Worm (Caenorhabditis elegans): ENCODE results near the gene egg-2.

egg-2 gene

DNA sequence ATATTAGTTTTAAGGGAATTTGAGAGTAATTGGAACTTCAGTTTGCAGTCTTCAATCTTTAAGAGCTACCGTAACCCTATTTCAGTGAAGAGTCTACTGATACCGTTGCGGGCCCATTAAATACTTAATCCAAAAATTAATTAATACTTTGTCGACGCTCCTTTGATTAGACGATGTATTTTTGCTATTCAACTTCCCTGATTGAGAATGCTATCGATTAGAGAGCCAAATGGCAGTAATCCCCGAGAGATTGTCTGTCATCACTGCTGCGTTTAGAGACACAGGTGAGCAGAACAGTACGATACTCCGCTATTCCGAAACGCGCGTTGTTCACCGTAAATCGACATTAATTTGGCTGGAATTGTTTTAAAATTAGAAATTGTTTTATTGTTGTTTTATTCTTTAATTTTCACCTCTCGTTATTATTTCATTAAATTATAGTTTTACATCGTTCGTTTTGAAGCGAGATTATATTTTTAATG lies 39.2 kb downstream of the egg-2 start, which contains the start of gene rfl-1 (continued):
- no peak for TF ChIP-seq ets-5 (GFP tag; IDR thresholded peaks at IDR 0.05)
- no peak for TF ChIP-seq egl-13 (tag; optimal IDR thresholded peaks at IDR 0.05)
- TF ChIP-seq sptf-1 (tag; optimal IDR thresholded peaks at IDR 0.05) = no peak
- TF ChIP-seq elt-3 (tag; optimal IDR thresholded peaks at IDR 0.05) = no peak
- TF ChIP-seq nhr-12 (tag; optimal IDR thresholded peaks at IDR 0.05) = no peak
- TF ChIP-seq dpl-1 (GFP tag; optimal IDR thresholded peaks at IDR 0.05) = peak; percentile 58 to 73 (median 70)
- TF ChIP-seq nhr-85 (tag) = peak; percentile 41
- no peak for TF ChIP-seq egl-27 (tag; optimal IDR thresholded peaks at IDR 0.05)
- no peak for TF ChIP-seq mef-2 (tag; optimal IDR thresholded peaks at IDR 0.05)
- TF ChIP-seq ceh-63 (GFP tag; optimal IDR thresholded peaks at IDR 0.05) = no peak
- TF ChIP-seq blmp-1 (tag; optimal IDR thresholded peaks at IDR 0.05) = peak; percentile 48
- TF ChIP-seq nhr-19 (GFP tag; conservative IDR thresholded peaks at IDR 0.05) = peak; percentile 47
- TF ChIP-seq jun-1 (tag; optimal IDR thresholded peaks at IDR 0.05) = peak; percentile 19
- peak; percentile 75 for TF ChIP-seq lin-15B (tag; optimal IDR thresholded peaks at IDR 0.05)
- peak; percentile 61 for TF ChIP-seq mep-1 (tag; optimal IDR thresholded peaks at IDR 0.05)
- TF ChIP-seq nhr-20 (tag; optimal IDR thresholded peaks at IDR 0.05) = peak; percentile 55
- TF ChIP-seq rnt-1 (tag; optimal IDR thresholded peaks at IDR 0.05) = peak; percentile 52
- no peak for TF ChIP-seq zag-1 (tag; optimal IDR thresholded peaks at IDR 0.05)
- TF ChIP-seq mdl-1 (tag; optimal IDR thresholded peaks at IDR 0.05) = no peak
- no peak for TF ChIP-seq lin-13 (GFP tag; optimal IDR thresholded peaks at IDR 0.05)
- peak; percentile 52 for TF ChIP-seq dsc-1 (tag; optimal IDR thresholded peaks at IDR 0.05)
- TF ChIP-seq lin-39 (tag; optimal IDR thresholded peaks at IDR 0.05) = no peak
- no peak for TF ChIP-seq ama-1 (optimal IDR thresholded peaks at IDR 0.05)
- peak; percentile 57 for TF ChIP-seq F16B12.6 (tag; optimal IDR thresholded peaks at IDR 0.05)
- peak in 2 of 3 experiments; percentile 25 to 62 for TF ChIP-seq ceh-82 (tag; optimal IDR thresholded peaks at IDR 0.05)
- TF ChIP-seq ceh-8 (GFP tag; optimal IDR thresholded peaks at IDR 0.05) = no peak
- peak; percentile 70 for TF ChIP-seq snu-23 (GFP tag; optimal IDR thresholded peaks at IDR 0.05)
- TF ChIP-seq nhr-84 (tag; optimal IDR thresholded peaks at IDR 0.05) = no peak
- no peak for TF ChIP-seq unc-130 (tag; optimal IDR thresholded peaks at IDR 0.05)
- TF ChIP-seq sox-4 (tag; optimal IDR thresholded peaks at IDR 0.05) = no peak
- TF ChIP-seq fos-1 (tag; optimal IDR thresholded peaks at IDR 0.05) = peak; percentile 31
- TF ChIP-seq pax-3 (tag; optimal IDR thresholded peaks at IDR 0.05) = no peak
- TF ChIP-seq nhr-76 (tag; optimal IDR thresholded peaks at IDR 0.05) = no peak
- no peak for TF ChIP-seq vab-15 (tag; optimal IDR thresholded peaks at IDR 0.05)
- no peak for TF ChIP-seq C34B4.2 (tag; optimal IDR thresholded peaks at IDR 0.05)
- peak; percentile 42 for TF ChIP-seq fkh-8 (tag; optimal IDR thresholded peaks at IDR 0.05)

DNA sequence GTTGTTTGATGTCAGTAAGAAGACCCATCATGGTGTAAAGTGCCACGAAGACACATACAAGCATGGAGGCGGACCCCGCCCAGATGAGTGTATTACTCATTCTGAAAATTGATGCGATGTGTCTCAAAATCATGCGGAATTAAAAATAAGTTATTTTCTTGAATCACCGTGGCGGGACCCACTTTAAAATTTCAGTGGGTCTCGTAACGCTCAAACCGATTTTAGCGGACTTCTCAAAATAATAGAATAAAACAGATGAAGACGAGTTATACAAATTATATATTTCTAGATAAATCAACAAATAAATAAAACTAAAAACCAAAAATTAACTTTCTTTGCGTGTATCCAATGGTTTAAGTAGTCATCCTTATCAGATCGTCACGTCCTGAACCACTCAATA lies 39.9 kb downstream of the egg-2 start, which contains the start of gene col-8:
Gene col-8 (minus strand): TSS at position 101 of the 400 bp plus-strand sequence.
- TF ChIP-seq nhr-90 (tag; optimal IDR thresholded peaks at IDR 0.05; ENCODE audit: poor library complexity) (no peak), snu-23 (GFP tag; optimal IDR thresholded peaks at IDR 0.05) (no peak), dpl-1 (GFP tag; optimal IDR thresholded peaks at IDR 0.05) (no peak), ets-5 (GFP tag; IDR thresholded peaks at IDR 0.05) (no peak), skn-1 (tag; optimal IDR thresholded peaks at IDR 0.05) (no peak), mab-9 (GFP tag; IDR thresholded peaks at IDR 0.05) (no peak), pax-3 (tag; optimal IDR thresholded peaks at IDR 0.05) (no peak), hpl-2 (GFP tag; optimal IDR thresholded peaks at IDR 0.05) (no peak), fkh-4 (tag; optimal IDR thresholded peaks at IDR 0.05; ENCODE audit: borderline replicate concordance) (no peak), mef-2 (tag; optimal IDR thresholded peaks at IDR 0.05) (no peak), unc-62 (GFP tag; optimal IDR thresholded peaks at IDR 0.05) (no peak), isw-1 (GFP tag; IDR thresholded peaks at IDR 0.05) (no peak), fkh-8 (tag; optimal IDR thresholded peaks at IDR 0.05) (no peak), ces-1 (GFP tag; optimal IDR thresholded peaks at IDR 0.05) (no peak), ceh-82 (tag; optimal IDR thresholded peaks at IDR 0.05) (no peak), zip-4 (GFP tag; optimal IDR thresholded peaks at IDR 0.05) (no peak), nhr-237 (tag; optimal IDR thresholded peaks at IDR 0.05) (no peak), nhr-71 (tag; optimal IDR thresholded peaks at IDR 0.05) (no peak)

Data from whole organism, L1 larva.